Worm (Caenorhabditis elegans) whole organism, L2 larva: Measurements from ENCODE around the gene srg-51.
"Not testable (repeated sequence)": the region's sequence is repeated elsewhere in the genome, so short reads cannot be mapped to it uniquely, and the experiment has no call there.

Source experiments
- C34F6.9 ChIP-seq: fragments of 150-350 bp; optimal IDR thresholded peaks from 2 replicates; lab custom pipeline; 2014; ENCODE audit warnings: missing biosample characterization, missing genetic modification characterization
- R02D3.7 ChIP-seq: fragments of 150-350 bp; optimal IDR thresholded peaks from 2 replicates; lab custom pipeline; 2014; ENCODE audit warnings: missing biosample characterization, missing genetic modification characterization
- Y55F3AM.14 ChIP-seq: fragments of 200-800 bp; sonication (Bioruptor generic); optimal IDR thresholded peaks from 2 replicates; lab custom pipeline; 2018; ENCODE audit warnings: mild to moderate bottlenecking, missing genetic modification characterization, missing compliant biosample characterization
- ZK546.5 ChIP-seq: sonication (generic microtip); optimal IDR thresholded peaks from 2 replicates; lab custom pipeline; 2017; ENCODE audit warnings: missing biosample characterization, missing genetic modification characterization
- aly-2 ChIP-seq: fragments of 150-350 bp; optimal IDR thresholded peaks from 2 replicates; lab custom pipeline; 2014; ENCODE audit warnings: missing biosample characterization, missing genetic modification characterization
- ama-1 ChIP-seq: fragments of 150-350 bp; optimal IDR thresholded peaks from 2 replicates; lab custom pipeline; 2018; ENCODE audit warnings: inconsistent platforms
- blmp-1 ChIP-seq: sonication (generic microtip); optimal IDR thresholded peaks from 2 replicates; lab custom pipeline; 2017; ENCODE audit warnings: missing genetic modification characterization, mild to moderate bottlenecking, missing compliant biosample characterization, antibody characterized with exemption, moderate library complexity; ENCODE audit not compliant: insufficient read depth
- ceh-82 ChIP-seq: fragments of 150-350 bp; optimal IDR thresholded peaks from 2 replicates; lab custom pipeline; 2014; ENCODE audit warnings: missing biosample characterization, missing genetic modification characterization
- crh-2 ChIP-seq: sonication (generic microtip); optimal IDR thresholded peaks from 2 replicates; lab custom pipeline; 2017; ENCODE audit warnings: missing biosample characterization, missing genetic modification characterization
- dmd-4 ChIP-seq: sonication (generic microtip); optimal IDR thresholded peaks from 2 replicates; lab custom pipeline; 2017; ENCODE audit warnings: missing biosample characterization, missing genetic modification characterization
- egl-27 ChIP-seq: sonication (generic microtip); optimal IDR thresholded peaks from 3 replicates; lab custom pipeline; 2017; ENCODE audit warnings: missing biosample characterization, missing genetic modification reagents, missing genetic modification characterization
- elt-3 ChIP-seq: sonication (generic microtip); optimal IDR thresholded peaks from 2 replicates; lab custom pipeline; 2017; ENCODE audit warnings: missing biosample characterization, missing genetic modification characterization
- gmeb-1 ChIP-seq: fragments of 150-350 bp; optimal IDR thresholded peaks from 2 replicates; lab custom pipeline; 2014; ENCODE audit warnings: missing biosample characterization, missing genetic modification characterization
- lin-11 ChIP-seq: fragments of 150-350 bp; sonication (generic microtip); optimal IDR thresholded peaks from 2 replicates; lab custom pipeline; 2014; ENCODE audit warnings: missing biosample characterization, missing genetic modification characterization, inconsistent platforms, mixed read lengths
- lin-39 ChIP-seq: fragments of 150-350 bp; optimal IDR thresholded peaks from 2 replicates; lab custom pipeline; 2014; ENCODE audit warnings: missing biosample characterization, missing genetic modification reagents, missing genetic modification characterization
- mbf-1 ChIP-seq: sonication (generic microtip); optimal IDR thresholded peaks from 2 replicates; lab custom pipeline; 2017; ENCODE audit warnings: missing biosample characterization, missing genetic modification characterization
- nhr-10 ChIP-seq: sonication (generic microtip); optimal IDR thresholded peaks from 2 replicates; lab custom pipeline; 2017; ENCODE audit warnings: missing biosample characterization, missing genetic modification characterization
- nhr-11 ChIP-seq: fragments of 150-350 bp; optimal IDR thresholded peaks from 2 replicates; lab custom pipeline; 2014; ENCODE audit warnings: missing biosample characterization, missing genetic modification characterization
- nhr-12 ChIP-seq: fragments of 150-350 bp; optimal IDR thresholded peaks from 2 replicates; lab custom pipeline; 2014; ENCODE audit warnings: missing biosample characterization, missing genetic modification characterization
- nhr-129 ChIP-seq: fragments of 150-350 bp; optimal IDR thresholded peaks from 2 replicates; lab custom pipeline; 2014; ENCODE audit warnings: missing biosample characterization, missing genetic modification characterization
- nhr-23 ChIP-seq: fragments of 150-350 bp; optimal IDR thresholded peaks from 2 replicates; lab custom pipeline; 2014; ENCODE audit warnings: missing biosample characterization, missing genetic modification reagents, missing genetic modification characterization
- nhr-237 ChIP-seq: fragments of 150-350 bp; optimal IDR thresholded peaks from 2 replicates; lab custom pipeline; 2014; ENCODE audit warnings: missing biosample characterization, missing genetic modification characterization
- nhr-25 ChIP-seq: fragments of 150-350 bp; sonication (generic microtip); optimal IDR thresholded peaks from 3 replicates; lab custom pipeline; 2014; ENCODE audit warnings: missing biosample characterization, missing genetic modification characterization
- nhr-6 ChIP-seq: fragments of 150-350 bp; optimal IDR thresholded peaks from 2 replicates; lab custom pipeline; 2014; ENCODE audit warnings: missing biosample characterization, missing genetic modification characterization
- peb-1 ChIP-seq: fragments of 150-350 bp; optimal IDR thresholded peaks from 2 replicates; lab custom pipeline; 2014; ENCODE audit warnings: missing biosample characterization, missing genetic modification characterization
- sem-4 ChIP-seq: fragments of 150-350 bp; optimal IDR thresholded peaks from 2 replicates; lab custom pipeline; 2014; ENCODE audit warnings: missing biosample characterization, missing genetic modification reagents, missing genetic modification characterization
- skn-1 ChIP-seq: sonication (generic microtip); optimal IDR thresholded peaks from 2 replicates; lab custom pipeline; 2017; ENCODE audit warnings: missing biosample characterization, missing genetic modification characterization
- sma-3 ChIP-seq: sonication (generic microtip); optimal IDR thresholded peaks from 2 replicates; lab custom pipeline; 2016; ENCODE audit warnings: missing genetic modification reagents, missing genetic modification characterization, missing compliant biosample characterization
- sma-9 ChIP-seq, 2 experiments: fragments of 150-350 bp in 1 of 2; sonication (generic microtip) in 1 of 2; optimal IDR thresholded peaks; 2 replicates each; lab custom pipeline; 2014 to 2016; ENCODE audit warnings: missing genetic modification characterization in 2 of 2, mild to moderate bottlenecking in 1 of 2, missing biosample characterization in 1 of 2, missing compliant biosample characterization in 1 of 2, missing genetic modification reagents in 1 of 2, moderate library complexity in 1 of 2
- unc-55 ChIP-seq: fragments of 150-350 bp; sonication (generic microtip); optimal IDR thresholded peaks from 3 replicates; lab custom pipeline; 2014; ENCODE audit warnings: missing biosample characterization, missing genetic modification reagents, missing genetic modification characterization
- unc-62 ChIP-seq: fragments of 150-350 bp; optimal IDR thresholded peaks from 2 replicates; lab custom pipeline; 2014; ENCODE audit warnings: missing biosample characterization, missing genetic modification reagents, missing genetic modification characterization
- zag-1 ChIP-seq: fragments of 150-350 bp; optimal IDR thresholded peaks from 2 replicates; lab custom pipeline; 2014; ENCODE audit warnings: missing biosample characterization, missing genetic modification characterization
- ztf-1 ChIP-seq: fragments of 200-800 bp; sonication (Bioruptor generic); conservative IDR thresholded peaks from 2 replicates; pipeline ENCODE4 v1.3.6; 2022; ENCODE audit warnings: missing genetic modification characterization, missing compliant biosample characterization
- ztf-11 ChIP-seq: sonication (generic microtip); optimal IDR thresholded peaks from 2 replicates; lab custom pipeline; 2017; ENCODE audit warnings: missing biosample characterization, missing genetic modification characterization
- ztf-4 ChIP-seq: fragments of 150-350 bp; optimal IDR thresholded peaks from 2 replicates; lab custom pipeline; 2014; ENCODE audit warnings: missing biosample characterization, missing genetic modification characterization

The srg-51 gene

ce11 chrIV:15168442-15168841, 27.7 kb upstream of the srg-51 start:
- no peak for TF ChIP-seq peb-1 (tag; lab: Kevin White, UChicago)

ce11 chrIV:15165602-15166001, 24.9 kb upstream of the srg-51 start:
- TF ChIP-seq ZK546.5 (no peak), skn-1 (no peak)

ce11 chrIV:15147104-15147503, 6.4 kb upstream of the srg-51 start, which contains the start of gene str-78:
TSS of gene str-78 (minus strand) at chrIV:15147204.
- TF ChIP-seq lin-39 (tag; lab: Kevin White, UChicago) = no peak
- no peak for TF ChIP-seq ama-1 (lab: Kevin White, UChicago)
- no peak for TF ChIP-seq sem-4 (tag; lab: Kevin White, UChicago)
- no peak for TF ChIP-seq nhr-6 (tag; lab: Kevin White, UChicago)
- no peak for TF ChIP-seq crh-2
- no peak for TF ChIP-seq lin-11 (tag; lab: Kevin White, UChicago)
- no peak for TF ChIP-seq dmd-4
- TF ChIP-seq unc-55 (GFP tag; lab: Kevin White, UChicago) = no peak
- TF ChIP-seq gmeb-1 = no peak
- no peak for TF ChIP-seq nhr-23
- no peak for TF ChIP-seq nhr-129 (tag; lab: Kevin White, UChicago)
- no peak for TF ChIP-seq nhr-10
- TF ChIP-seq unc-62 (GFP tag; lab: Kevin White, UChicago) = no peak
- no peak for TF ChIP-seq mbf-1 (tag; lab: Kevin White, UChicago)
- no peak for TF ChIP-seq Y55F3AM.14 (GFP tag; lab: Kevin White, UChicago)
- no peak for TF ChIP-seq C34F6.9 (tag; lab: Kevin White, UChicago)
- TF ChIP-seq aly-2 (tag; lab: Kevin White, UChicago) = no peak
- TF ChIP-seq ZK546.5 = no peak
- TF ChIP-seq nhr-25 (tag; lab: Kevin White, UChicago) = no peak

- not testable (repeated sequence) for TF ChIP-seq elt-3 (tag; lab: Kevin White, UChicago); ama-1 (lab: Kevin White, UChicago); sma-9 (GFP tag; optimal IDR thresholded peaks at IDR 0.05; lab: Kevin White, UChicago); sma-9 (tag; optimal IDR thresholded peaks at IDR 0.05; lab: Kevin White, UChicago)
Observed at ce11 chrIV:15133899-15134298, 6.8 kb downstream of the srg-51 start, which contains the start of gene M199.8. TSS of gene M199.8 (minus strand) at chrIV:15133999.

- no peak for TF ChIP-seq lin-11 (tag; lab: Kevin White, UChicago)
- TF ChIP-seq C34F6.9 (tag; lab: Kevin White, UChicago) = no peak
- TF ChIP-seq zag-1 (tag; lab: Kevin White, UChicago) = no peak
- TF ChIP-seq sma-3 (GFP tag; lab: Kevin White, UChicago) = no peak
- TF ChIP-seq ztf-4 (tag; lab: Kevin White, UChicago) = no peak
- no peak for TF ChIP-seq mbf-1 (tag; lab: Kevin White, UChicago)
- no peak for TF ChIP-seq sem-4 (tag; lab: Kevin White, UChicago)
- no peak for TF ChIP-seq elt-3 (tag; lab: Kevin White, UChicago)
- TF ChIP-seq ceh-82 (tag; lab: Kevin White, UChicago) = no peak
- no peak for TF ChIP-seq nhr-237 (tag; lab: Kevin White, UChicago)
- no peak for TF ChIP-seq blmp-1 (tag; lab: Kevin White, UChicago)
- no peak for TF ChIP-seq unc-62 (GFP tag; lab: Kevin White, UChicago)
- TF ChIP-seq nhr-25 (tag; lab: Kevin White, UChicago) = no peak
- no peak for TF ChIP-seq R02D3.7 (tag; lab: Kevin White, UChicago)
- no peak for TF ChIP-seq egl-27 (tag; lab: Kevin White, UChicago)
- TF ChIP-seq ztf-11 (tag; lab: Kevin White, UChicago) = no peak
Observed at ce11 chrIV:15131697-15132096, 9.0 kb downstream of the srg-51 start, which contains the start of gene col-135. TSS of gene col-135 (minus strand) at chrIV:15131797.

- TF ChIP-seq unc-62 (GFP tag; lab: Kevin White, UChicago) = no peak
- TF ChIP-seq ztf-1 = no peak
- no peak for TF ChIP-seq nhr-11
- TF ChIP-seq nhr-12 (tag; lab: Kevin White, UChicago) = no peak
Observed at ce11 chrIV:15127731-15128130, 13.0 kb downstream of the srg-51 start, which contains the start of gene M199.9. TSS of gene M199.9 (minus strand) at chrIV:15127831.
